Fruit fly (Drosophila melanogaster) whole organism, prepupa: ENCODE data around the gene CG7275.

Source experiments
- Blimp-1 ChIP-seq: fragments of 200-800 bp; sonication (Bioruptor generic); optimal IDR thresholded peaks from 3 replicates; lab custom pipeline; 2017; ENCODE audit warnings: missing biosample characterization, missing genetic modification characterization, mild to moderate bottlenecking, moderate library complexity, missing genetic modification reagents
- CG10631 ChIP-seq: fragments of 200-800 bp; sonication (Bioruptor generic); optimal IDR thresholded peaks from 2 replicates; lab custom pipeline; 2016; ENCODE audit warnings: missing biosample characterization, missing genetic modification characterization
- CG11294 ChIP-seq: fragments of 200-800 bp; sonication (Bioruptor generic); IDR thresholded peaks from 2 replicates; pipeline ENCODE4 v1.3.6; 2022; ENCODE audit warnings: missing biosample characterization, missing genetic modification characterization
- CG11902 ChIP-seq: fragments of 200-800 bp; sonication (Bioruptor generic); optimal IDR thresholded peaks from 3 replicates; lab custom pipeline; 2016; ENCODE audit warnings: missing biosample characterization, missing genetic modification characterization
- CG15336 ChIP-seq: fragments of 200-800 bp; sonication (Bioruptor generic); IDR thresholded peaks from 2 replicates; pipeline ENCODE4 v1.3.6; 2022; ENCODE audit warnings: missing biosample characterization, missing genetic modification characterization
- CG1621 ChIP-seq: fragments of 200-800 bp; sonication (Bioruptor generic); optimal IDR thresholded peaks from 3 replicates; lab custom pipeline; 2018; ENCODE audit warnings: missing biosample characterization, mild to moderate bottlenecking, missing genetic modification characterization
- CG16779 ChIP-seq: fragments of 200-800 bp; sonication (Bioruptor generic); optimal IDR thresholded peaks from 3 replicates; lab custom pipeline; 2017; ENCODE audit warnings: missing biosample characterization, mild to moderate bottlenecking, missing genetic modification characterization
- CG3032 ChIP-seq: fragments of 200-800 bp; optimal IDR thresholded peaks from 2 replicates; lab custom pipeline; 2019; ENCODE audit warnings: missing biosample characterization, mild to moderate bottlenecking, missing genetic modification characterization, moderate library complexity
- CG31627 ChIP-seq: fragments of 200-800 bp; sonication (Bioruptor generic); optimal IDR thresholded peaks from 3 replicates; lab custom pipeline; 2016; ENCODE audit warnings: missing biosample characterization, missing genetic modification characterization
- CG32006 ChIP-seq: fragments of 200-800 bp; sonication (Bioruptor generic); optimal IDR thresholded peaks from 3 replicates; lab custom pipeline; 2017; ENCODE audit warnings: missing biosample characterization, mild to moderate bottlenecking, missing genetic modification characterization
- CG3919 ChIP-seq: fragments of 200-800 bp; sonication (Bioruptor generic); optimal IDR thresholded peaks from 3 replicates; lab custom pipeline; 2016; ENCODE audit warnings: missing biosample characterization, missing genetic modification characterization
- CG4318 ChIP-seq: fragments of 200-800 bp; sonication (Bioruptor generic); optimal IDR thresholded peaks from 3 replicates; lab custom pipeline; 2017; ENCODE audit warnings: missing biosample characterization, mild to moderate bottlenecking, missing genetic modification characterization
- CG6163 ChIP-seq: fragments of 200-800 bp; sonication (Bioruptor generic); IDR thresholded peaks from 3 replicates; pipeline ENCODE4 v1.3.6; 2022; ENCODE audit warnings: missing biosample characterization, missing genetic modification characterization
- CG6792 ChIP-seq: fragments of 200-800 bp; sonication (Bioruptor generic); optimal IDR thresholded peaks from 3 replicates; lab custom pipeline; 2016; ENCODE audit warnings: missing biosample characterization, missing genetic modification characterization
- CG6808 ChIP-seq: fragments of 200-800 bp; sonication (Bioruptor generic); optimal IDR thresholded peaks from 3 replicates; lab custom pipeline; 2017; ENCODE audit warnings: missing biosample characterization, missing genetic modification characterization, mild to moderate bottlenecking, moderate library complexity, missing genetic modification reagents
- CG6854 ChIP-seq: fragments of 200-800 bp; sonication (Bioruptor generic); optimal IDR thresholded peaks from 2 replicates; lab custom pipeline; 2017; ENCODE audit warnings: missing biosample characterization, mild to moderate bottlenecking, missing genetic modification characterization
- CG7368 ChIP-seq: fragments of 200-800 bp; sonication (Bioruptor generic); optimal IDR thresholded peaks from 3 replicates; lab custom pipeline; 2016; ENCODE audit warnings: missing biosample characterization, missing genetic modification characterization
- CG8119 ChIP-seq: fragments of 200-800 bp; sonication (Bioruptor generic); IDR thresholded peaks from 3 replicates; pipeline ENCODE4 v1.3.6; 2022; ENCODE audit warnings: missing biosample characterization, missing genetic modification characterization
- CG8319 ChIP-seq: fragments of 200-800 bp; sonication (Bioruptor generic); optimal IDR thresholded peaks from 3 replicates; lab custom pipeline; 2016; ENCODE audit warnings: missing biosample characterization, missing genetic modification characterization
- CG8632 ChIP-seq: fragments of 200-800 bp; sonication (Bioruptor generic); optimal IDR thresholded peaks from 3 replicates; lab custom pipeline; 2016; ENCODE audit warnings: missing biosample characterization, missing genetic modification characterization
- CG9139 ChIP-seq: fragments of 200-800 bp; sonication (Bioruptor generic); optimal IDR thresholded peaks from 3 replicates; lab custom pipeline; 2017; ENCODE audit warnings: missing biosample characterization, mild to moderate bottlenecking, missing genetic modification characterization
- Eip75B ChIP-seq: fragments of 200-800 bp; sonication (Bioruptor generic); optimal IDR thresholded peaks from 3 replicates; lab custom pipeline; 2016; ENCODE audit warnings: missing biosample characterization, missing genetic modification characterization
- Eip78C ChIP-seq: fragments of 200-800 bp; sonication (Bioruptor generic); peaks from one replicate; lab custom pipeline; 2016; ENCODE audit warnings: missing biosample characterization, missing genetic modification characterization
- Eip93F ChIP-seq: fragments of 200-800 bp; sonication (Bioruptor generic); optimal IDR thresholded peaks from 2 replicates; lab custom pipeline; 2016; ENCODE audit warnings: missing biosample characterization, mild to moderate bottlenecking, missing genetic modification characterization
- Ets21C ChIP-seq: fragments of 200-800 bp; sonication (Bioruptor generic); optimal IDR thresholded peaks from 3 replicates; lab custom pipeline; 2016; ENCODE audit warnings: missing biosample characterization, missing genetic modification characterization
- Gug ChIP-seq: fragments of 200-800 bp; sonication (Bioruptor generic); IDR thresholded peaks from 2 replicates; pipeline ENCODE4 v1.3.6; 2022; ENCODE audit warnings: missing biosample characterization, missing genetic modification characterization
- Hr38 ChIP-seq: sonication (Bioruptor generic); optimal IDR thresholded peaks from 2 replicates; lab custom pipeline; 2016; ENCODE audit warnings: missing biosample characterization, missing genetic modification characterization
- Hr39 ChIP-seq: fragments of 200-800 bp; sonication (Bioruptor generic); optimal IDR thresholded peaks from 2 replicates; lab custom pipeline; 2016; ENCODE audit warnings: missing biosample characterization, missing genetic modification characterization
- Met ChIP-seq: fragments of 200-800 bp; sonication (Bioruptor generic); optimal IDR thresholded peaks from 3 replicates; lab custom pipeline; 2016; ENCODE audit warnings: missing biosample characterization, missing genetic modification characterization
- OdsH ChIP-seq: fragments of 200-800 bp; sonication (Bioruptor generic); optimal IDR thresholded peaks from 3 replicates; lab custom pipeline; 2016; ENCODE audit warnings: missing biosample characterization, missing genetic modification characterization
- Sox102F ChIP-seq: fragments of 200-800 bp; sonication (Bioruptor generic); optimal IDR thresholded peaks from 2 replicates; lab custom pipeline; 2016; ENCODE audit warnings: missing biosample characterization, mild to moderate bottlenecking, missing genetic modification characterization
- Sox14 ChIP-seq: fragments of 200-800 bp; sonication (Bioruptor generic); optimal IDR thresholded peaks from 3 replicates; lab custom pipeline; 2016; ENCODE audit warnings: missing biosample characterization, missing genetic modification characterization
- Sox15 ChIP-seq: fragments of 200-800 bp; sonication (Bioruptor generic); optimal IDR thresholded peaks from 3 replicates; lab custom pipeline; 2016; ENCODE audit warnings: missing biosample characterization, missing genetic modification characterization
- achi ChIP-seq: fragments of 200-800 bp; sonication (Bioruptor generic); optimal IDR thresholded peaks from 3 replicates; lab custom pipeline; 2016; ENCODE audit warnings: missing biosample characterization, missing genetic modification characterization
- acj6 ChIP-seq: fragments of 200-800 bp; sonication (Bioruptor generic); optimal IDR thresholded peaks from 3 replicates; lab custom pipeline; 2016; ENCODE audit warnings: missing biosample characterization, missing genetic modification characterization
- cyc ChIP-seq: fragments of 200-800 bp; sonication (Bioruptor generic); optimal IDR thresholded peaks from 3 replicates; lab custom pipeline; 2016; ENCODE audit warnings: missing biosample characterization, missing genetic modification characterization
- dac ChIP-seq: fragments of 200-800 bp; sonication (Bioruptor generic); optimal IDR thresholded peaks from 2 replicates; lab custom pipeline; 2017; ENCODE audit warnings: missing biosample characterization, mild to moderate bottlenecking, missing genetic modification characterization
- dsx ChIP-seq: fragments of 200-800 bp; optimal IDR thresholded peaks from 3 replicates; lab custom pipeline; 2019; ENCODE audit warnings: missing biosample characterization, mild to moderate bottlenecking, missing genetic modification characterization, moderate library complexity; ENCODE audit not compliant: poor library complexity, severe bottlenecking
- eg ChIP-seq: fragments of 200-800 bp; sonication (Bioruptor generic); IDR thresholded peaks from 3 replicates; pipeline ENCODE4 v1.3.6; 2022; ENCODE audit warnings: missing biosample characterization, missing genetic modification characterization
- esn ChIP-seq: fragments of 200-800 bp; sonication (Bioruptor generic); optimal IDR thresholded peaks from 2 replicates; lab custom pipeline; 2016; ENCODE audit warnings: missing biosample characterization, mild to moderate bottlenecking, missing genetic modification characterization, moderate library complexity
- fd59A ChIP-seq: fragments of 200-800 bp; sonication (Bioruptor generic); optimal IDR thresholded peaks from 2 replicates; lab custom pipeline; 2017; ENCODE audit warnings: missing biosample characterization, mild to moderate bottlenecking, missing genetic modification characterization, missing genetic modification reagents
- fd85E ChIP-seq: fragments of 200-800 bp; sonication (Bioruptor generic); optimal IDR thresholded peaks from 3 replicates; lab custom pipeline; 2016; ENCODE audit warnings: missing biosample characterization, missing genetic modification characterization
- fkh ChIP-seq: fragments of 200-800 bp; sonication (Bioruptor generic); optimal IDR thresholded peaks from 3 replicates; lab custom pipeline; 2017; ENCODE audit warnings: missing biosample characterization, mild to moderate bottlenecking, missing genetic modification characterization, moderate library complexity
- lz ChIP-seq: fragments of 200-800 bp; sonication (Bioruptor generic); optimal IDR thresholded peaks from 3 replicates; lab custom pipeline; 2016; ENCODE audit warnings: missing biosample characterization, missing genetic modification characterization
- net ChIP-seq: fragments of 200-800 bp; sonication (Bioruptor generic); optimal IDR thresholded peaks from 3 replicates; lab custom pipeline; 2016; ENCODE audit warnings: missing biosample characterization, missing genetic modification characterization
- salr ChIP-seq, 2 experiments: fragments of 200-800 bp; sonication (Bioruptor generic); optimal IDR thresholded peaks; 3 replicates each; lab custom pipeline; 2016 to 2018; ENCODE audit warnings: missing biosample characterization in 2 of 2, missing genetic modification characterization in 2 of 2, mild to moderate bottlenecking in 1 of 2
- ss ChIP-seq, 2 experiments: fragments of 200-800 bp; sonication (Bioruptor generic); optimal IDR thresholded peaks; 2 replicates in 1 of 2; 3 replicates in 1 of 2; lab custom pipeline; 2017 to 2018; ENCODE audit warnings: mild to moderate bottlenecking in 2 of 2, missing biosample characterization in 2 of 2, missing genetic modification characterization in 2 of 2, moderate library complexity in 1 of 2
- svp ChIP-seq: fragments of 200-800 bp; sonication (Bioruptor generic); peaks from one replicate; lab custom pipeline; 2016; ENCODE audit warnings: missing biosample characterization, missing genetic modification characterization
- topi ChIP-seq: fragments of 200-800 bp; sonication (Bioruptor generic); optimal IDR thresholded peaks from 3 replicates; lab custom pipeline; 2016; ENCODE audit warnings: missing biosample characterization, missing genetic modification characterization
- vri ChIP-seq: fragments of 200-800 bp; sonication (Bioruptor generic); optimal IDR thresholded peaks from 3 replicates; lab custom pipeline; 2016; ENCODE audit warnings: missing biosample characterization, mild to moderate bottlenecking, missing genetic modification characterization

CG7275 gene

dm6 chr3L:15511688-15512250 lies 13.0 kb downstream of the CG7275 start:
- TF ChIP-seq dac (GFP tag; lab: Kevin White, UChicago) = no peak
- TF ChIP-seq ss (GFP tag; optimal IDR thresholded peaks at IDR 0.05; lab: Kevin White, UChicago) = peak; percentile 39 to 44
- no peak for TF ChIP-seq topi (GFP tag; lab: Kevin White, UChicago)
- no peak for TF ChIP-seq CG3919 (GFP tag; lab: Kevin White, UChicago)
- TF ChIP-seq net = no peak
- TF ChIP-seq fkh (GFP tag; lab: Kevin White, UChicago) = no peak
- TF ChIP-seq fd59A (GFP tag; lab: Kevin White, UChicago) = no peak
- TF ChIP-seq CG11902 (GFP tag; lab: Kevin White, UChicago) = no peak
- TF ChIP-seq CG6792 (GFP tag; lab: Kevin White, UChicago) = no peak
- TF ChIP-seq svp (GFP tag; lab: Kevin White, UChicago) = no peak
- no peak for TF ChIP-seq cyc
- TF ChIP-seq Hr39 (GFP tag; lab: Kevin White, UChicago) = no peak
- TF ChIP-seq vri (GFP tag; lab: Kevin White, UChicago) = peak; percentile 24
- TF ChIP-seq CG6854 (GFP tag; lab: Kevin White, UChicago) = no peak
- TF ChIP-seq Gug (GFP tag; lab: Robert Waterston, UW) = no peak
- no peak for TF ChIP-seq Hr38 (GFP tag; lab: Kevin White, UChicago)
- no peak for TF ChIP-seq CG15336
- no peak for TF ChIP-seq CG9139 (GFP tag; lab: Kevin White, UChicago)
- TF ChIP-seq esn (GFP tag; lab: Kevin White, UChicago) = peak; percentile 7
- no peak for TF ChIP-seq acj6 (GFP tag; lab: Kevin White, UChicago)
- TF ChIP-seq Sox14 (GFP tag; lab: Kevin White, UChicago) = peak; percentile 55
- TF ChIP-seq CG4318 (GFP tag; lab: Kevin White, UChicago) = no peak
- TF ChIP-seq Sox15 (GFP tag; lab: Kevin White, UChicago) = no peak
- no peak for TF ChIP-seq dsx (GFP tag; lab: Kevin White, UChicago)
- TF ChIP-seq CG3032 (tag; lab: Kevin White, UChicago) = peak; percentile 17
- no peak for TF ChIP-seq CG6163 (GFP tag; lab: Robert Waterston, UW)
- TF ChIP-seq Eip93F = peak; percentile 33
- no peak for TF ChIP-seq CG8632 (GFP tag; lab: Kevin White, UChicago)
- no peak for TF ChIP-seq CG10631 (GFP tag; lab: Kevin White, UChicago)
- no peak for TF ChIP-seq CG8319 (GFP tag; lab: Kevin White, UChicago)
- TF ChIP-seq CG1621 (tag; lab: Kevin White, UChicago) = no peak
- TF ChIP-seq Eip75B = no peak
- TF ChIP-seq fd85E (GFP tag; lab: Kevin White, UChicago) = no peak
- peak; percentile 76 for TF ChIP-seq Eip78C
- no peak for TF ChIP-seq CG6808 (GFP tag; lab: Kevin White, UChicago)
- TF ChIP-seq Met (GFP tag; lab: Kevin White, UChicago) = peak; percentile 11
- no peak for TF ChIP-seq CG11294 (GFP tag; lab: Robert Waterston, UW)
- TF ChIP-seq CG32006 = no peak
- no peak for TF ChIP-seq OdsH
- no peak for TF ChIP-seq lz (GFP tag; lab: Kevin White, UChicago)
- TF ChIP-seq salr (GFP tag; optimal IDR thresholded peaks at IDR 0.05; lab: Kevin White, UChicago) = no peak
- peak; percentile 13 for TF ChIP-seq CG16779 (tag; lab: Kevin White, UChicago)
- no peak for TF ChIP-seq eg (GFP tag; lab: Robert Waterston, UW)
- no peak for TF ChIP-seq CG7368 (GFP tag; lab: Kevin White, UChicago)
- TF ChIP-seq Ets21C = no peak
- TF ChIP-seq CG31627 (GFP tag; lab: Kevin White, UChicago) = no peak
- TF ChIP-seq Blimp-1 (GFP tag; lab: Kevin White, UChicago) = peak; percentile 78
- no peak for TF ChIP-seq achi
- peak; percentile 37 for TF ChIP-seq Sox102F (GFP tag; lab: Kevin White, UChicago)
- no peak; the same call in 2 of the 3 replicates for TF ChIP-seq CG8119
- TF ChIP-seq, all 60 proteins: peak for 11
